Fruit fly (Drosophila melanogaster) whole organism, embryonic: ENCODE data around the gene Tep2.

Experiments used
- Antp ChIP-seq: fragments of 200-800 bp; sonication (Bioruptor generic); optimal IDR thresholded peaks from 3 replicates; lab custom pipeline; 2016; ENCODE audit warnings: missing biosample characterization, missing genetic modification characterization
- Bteb2 ChIP-seq: fragments of 200-800 bp; sonication (Bioruptor generic); optimal IDR thresholded peaks from 2 replicates; lab custom pipeline; 2016; ENCODE audit warnings: missing biosample characterization, missing genetic modification characterization
- CG10209 ChIP-seq: fragments of 200-800 bp; sonication (Bioruptor generic); optimal IDR thresholded peaks from 3 replicates; lab custom pipeline; 2017; ENCODE audit warnings: missing biosample characterization, mild to moderate bottlenecking, missing genetic modification characterization, missing genetic modification reagents
- CG10654 ChIP-seq: fragments of 200-800 bp; sonication (Bioruptor generic); optimal IDR thresholded peaks from 2 replicates; lab custom pipeline; 2016; ENCODE audit warnings: missing biosample characterization, missing genetic modification characterization
- CG12391 ChIP-seq: fragments of 200-800 bp; sonication (Bioruptor generic); optimal IDR thresholded peaks from 3 replicates; lab custom pipeline; 2018; ENCODE audit warnings: missing biosample characterization, mild to moderate bottlenecking, missing genetic modification characterization, moderate library complexity
- CG13287 ChIP-seq: fragments of 200-800 bp; sonication (Bioruptor generic); IDR thresholded peaks from 2 replicates; pipeline ENCODE4 v1.3.6; 2022; ENCODE audit warnings: missing biosample characterization, missing genetic modification characterization; ENCODE audit not compliant: partially characterized antibody
- CG13775 ChIP-seq: fragments of 200-800 bp; sonication (Bioruptor generic); optimal IDR thresholded peaks from 3 replicates; lab custom pipeline; 2017; ENCODE audit warnings: missing biosample characterization, mild to moderate bottlenecking, missing genetic modification characterization
- CG14965 ChIP-seq: fragments of 200-800 bp; sonication (Bioruptor generic); optimal IDR thresholded peaks from 2 replicates; lab custom pipeline; 2016; ENCODE audit warnings: missing biosample characterization, missing genetic modification characterization, borderline replicate concordance
- CG15011 ChIP-seq: fragments of 200-800 bp; sonication (Bioruptor generic); optimal IDR thresholded peaks from 3 replicates; lab custom pipeline; 2018; ENCODE audit warnings: missing biosample characterization, mild to moderate bottlenecking, missing genetic modification characterization
- CG15073 ChIP-seq: fragments of 200-800 bp; sonication (Bioruptor generic); optimal IDR thresholded peaks from 2 replicates; lab custom pipeline; 2016; ENCODE audit warnings: missing biosample characterization, missing genetic modification characterization
- CG16813 ChIP-seq: fragments of 200-800 bp; sonication (Bioruptor generic); IDR thresholded peaks from 3 replicates; pipeline ENCODE4 v1.3.6; 2022; ENCODE audit warnings: missing biosample characterization, missing genetic modification characterization; ENCODE audit not compliant: partially characterized antibody
- CG17361 ChIP-seq: fragments of 200-800 bp; sonication (Bioruptor generic); IDR thresholded peaks from 3 replicates; pipeline ENCODE4 v1.3.6; 2022; ENCODE audit warnings: missing biosample characterization, missing genetic modification characterization
- CG18262 ChIP-seq: fragments of 200-800 bp; optimal IDR thresholded peaks from 3 replicates; lab custom pipeline; 2019; ENCODE audit warnings: missing biosample characterization, mild to moderate bottlenecking, missing genetic modification characterization, moderate library complexity
- CG1832 ChIP-seq: fragments of 200-800 bp; sonication (Bioruptor generic); optimal IDR thresholded peaks from 2 replicates; lab custom pipeline; 2017; ENCODE audit warnings: missing biosample characterization, mild to moderate bottlenecking, missing genetic modification characterization, inconsistent platforms
- CG2199 ChIP-seq: fragments of 200-800 bp; sonication (Bioruptor generic); IDR thresholded peaks from 3 replicates; pipeline ENCODE4 v1.3.6; 2022; ENCODE audit warnings: missing biosample characterization, missing genetic modification characterization
- CG4617 ChIP-seq: fragments of 200-800 bp; sonication (Bioruptor generic); optimal IDR thresholded peaks from 3 replicates; lab custom pipeline; 2016; ENCODE audit warnings: missing biosample characterization, missing genetic modification characterization, borderline replicate concordance
- CG5180 ChIP-seq: fragments of 200-800 bp; sonication (Bioruptor generic); optimal IDR thresholded peaks from 3 replicates; lab custom pipeline; 2017; ENCODE audit warnings: missing biosample characterization, missing genetic modification characterization, mild to moderate bottlenecking, moderate library complexity, missing genetic modification reagents
- CG5245 ChIP-seq: fragments of 200-800 bp; sonication (Bioruptor generic); optimal IDR thresholded peaks from 3 replicates; lab custom pipeline; 2016; ENCODE audit warnings: missing biosample characterization, missing genetic modification characterization
- CG6854 ChIP-seq: fragments of 200-800 bp; sonication (Bioruptor generic); optimal IDR thresholded peaks from 3 replicates; lab custom pipeline; 2017; ENCODE audit warnings: missing biosample characterization, mild to moderate bottlenecking, missing genetic modification characterization
- CG8290 ChIP-seq, 3 experiments: fragments of 200-800 bp; sonication (Bioruptor generic); optimal IDR thresholded peaks; 2 replicates each; lab custom pipeline; 2016 to 2019; ENCODE audit warnings: missing biosample characterization in 3 of 3, missing genetic modification characterization in 3 of 3, mild to moderate bottlenecking in 2 of 3, moderate library complexity in 1 of 3
- CG9817 ChIP-seq: fragments of 200-800 bp; sonication (Bioruptor generic); optimal IDR thresholded peaks from 2 replicates; lab custom pipeline; 2018; ENCODE audit warnings: missing biosample characterization, mild to moderate bottlenecking, missing genetic modification characterization, moderate library complexity
- CTCF ChIP-seq: fragments of 200-800 bp; sonication (Bioruptor generic); optimal IDR thresholded peaks from 2 replicates; lab custom pipeline; 2017; ENCODE audit warnings: missing biosample characterization, mild to moderate bottlenecking, missing genetic modification characterization, moderate library complexity
- Doc2 ChIP-seq: fragments of 200-800 bp; sonication (Bioruptor generic); IDR thresholded peaks from 2 replicates; pipeline ENCODE4 v1.3.6; 2022; ENCODE audit warnings: missing biosample characterization, missing genetic modification characterization
- Fer2 ChIP-seq: fragments of 200-800 bp; sonication (Bioruptor generic); optimal IDR thresholded peaks from 2 replicates; lab custom pipeline; 2018; ENCODE audit warnings: missing biosample characterization, mild to moderate bottlenecking, missing genetic modification characterization, moderate library complexity
- HLHmδ ChIP-seq: fragments of 200-800 bp; sonication (Bioruptor generic); optimal IDR thresholded peaks from 2 replicates; lab custom pipeline; 2018; ENCODE audit warnings: missing biosample characterization, mild to moderate bottlenecking, missing genetic modification characterization, moderate library complexity
- Hmr ChIP-seq: fragments of 200-800 bp; sonication (Bioruptor generic); optimal IDR thresholded peaks from 3 replicates; lab custom pipeline; 2017; ENCODE audit warnings: mild to moderate bottlenecking, missing biosample characterization, missing genetic modification reagents, missing genetic modification characterization
- Meics ChIP-seq: fragments of 200-800 bp; sonication (Bioruptor generic); optimal IDR thresholded peaks from 2 replicates; lab custom pipeline; 2017; ENCODE audit warnings: missing biosample characterization, mild to moderate bottlenecking, missing genetic modification characterization
- Mes4 ChIP-seq: fragments of 200-800 bp; sonication (Bioruptor generic); optimal IDR thresholded peaks from 2 replicates; lab custom pipeline; 2016; ENCODE audit warnings: missing biosample characterization, missing genetic modification characterization
- Pdp1 ChIP-seq, 2 experiments: fragments of 200-800 bp; sonication (Bioruptor generic); optimal IDR thresholded peaks; 3 replicates each; lab custom pipeline; 2016; ENCODE audit warnings: missing biosample characterization in 2 of 2, missing genetic modification characterization in 2 of 2, mild to moderate bottlenecking in 1 of 2, moderate library complexity in 1 of 2
- Xbp1 ChIP-seq: fragments of 200-800 bp; sonication (Bioruptor generic); optimal IDR thresholded peaks from 3 replicates; lab custom pipeline; 2016; ENCODE audit warnings: missing biosample characterization, mild to moderate bottlenecking, missing genetic modification characterization
- Xrp1 ChIP-seq: fragments of 200-800 bp; sonication (Bioruptor generic); IDR thresholded peaks from 2 replicates; pipeline ENCODE4 v1.3.6; 2022; ENCODE audit warnings: missing biosample characterization, missing genetic modification characterization
- ab ChIP-seq: fragments of 200-800 bp; sonication (Bioruptor generic); optimal IDR thresholded peaks from 2 replicates; lab custom pipeline; 2016; ENCODE audit warnings: missing biosample characterization, missing genetic modification characterization
- bab2 ChIP-seq: fragments of 200-800 bp; sonication (Bioruptor generic); optimal IDR thresholded peaks from 2 replicates; lab custom pipeline; 2016; ENCODE audit warnings: missing biosample characterization, missing genetic modification characterization
- bbx ChIP-seq: fragments of 200-800 bp; sonication (Bioruptor generic); IDR thresholded peaks from 2 replicates; pipeline ENCODE4 v1.3.6; 2022; ENCODE audit warnings: missing biosample characterization, missing genetic modification characterization; ENCODE audit not compliant: partially characterized antibody
- bcd ChIP-seq: fragments of 200-800 bp; sonication (Bioruptor generic); optimal IDR thresholded peaks from 2 replicates; lab custom pipeline; 2017; ENCODE audit warnings: missing biosample characterization, mild to moderate bottlenecking, missing genetic modification characterization
- dpn ChIP-seq, 2 experiments: fragments of 200-800 bp; sonication (Bioruptor generic); optimal IDR thresholded peaks; 3 replicates each; lab custom pipeline; 2016; ENCODE audit warnings: missing biosample characterization in 2 of 2, missing genetic modification characterization in 2 of 2
- emc ChIP-seq: fragments of 200-800 bp; sonication (Bioruptor generic); optimal IDR thresholded peaks from 2 replicates; lab custom pipeline; 2016; ENCODE audit warnings: missing biosample characterization, missing genetic modification characterization
- ems ChIP-seq: fragments of 200-800 bp; sonication (Bioruptor generic); optimal IDR thresholded peaks from 3 replicates; lab custom pipeline; 2016; ENCODE audit warnings: missing biosample characterization, missing genetic modification characterization
- en ChIP-seq: fragments of 200-800 bp; sonication (Bioruptor generic); optimal IDR thresholded peaks from 2 replicates; lab custom pipeline; 2016; ENCODE audit warnings: missing biosample characterization, missing genetic modification characterization
- eyg ChIP-seq: fragments of 200-800 bp; sonication (Bioruptor generic); optimal IDR thresholded peaks from 3 replicates; lab custom pipeline; 2016; ENCODE audit warnings: missing biosample characterization, missing genetic modification characterization
- gem ChIP-seq: fragments of 200-800 bp; sonication (Bioruptor generic); optimal IDR thresholded peaks from 2 replicates; lab custom pipeline; 2019; ENCODE audit warnings: missing biosample characterization, mild to moderate bottlenecking, missing genetic modification characterization, moderate library complexity
- gsb ChIP-seq: fragments of 200-800 bp; sonication (Bioruptor generic); IDR thresholded peaks from 2 replicates; pipeline ENCODE4 v1.3.6; 2022; ENCODE audit warnings: missing biosample characterization, missing genetic modification characterization
- ken ChIP-seq: fragments of 200-800 bp; sonication (Bioruptor generic); IDR thresholded peaks from 3 replicates; pipeline ENCODE4 v1.3.6; 2022; ENCODE audit warnings: missing biosample characterization, missing genetic modification characterization
- lab ChIP-seq: fragments of 200-800 bp; sonication (Bioruptor generic); optimal IDR thresholded peaks from 3 replicates; lab custom pipeline; 2017; ENCODE audit warnings: missing biosample characterization, missing genetic modification characterization, mild to moderate bottlenecking, moderate library complexity, missing genetic modification reagents
- lmd ChIP-seq: fragments of 200-800 bp; sonication (Bioruptor generic); IDR thresholded peaks from 2 replicates; pipeline ENCODE4 v1.3.6; 2022; ENCODE audit warnings: missing biosample characterization, missing genetic modification characterization
- sisA ChIP-seq: fragments of 200-800 bp; sonication (Bioruptor generic); IDR thresholded peaks from 2 replicates; pipeline ENCODE4 v1.3.6; 2022; ENCODE audit warnings: missing biosample characterization, missing genetic modification characterization
- vfl ChIP-seq: fragments of 200-800 bp; sonication (Bioruptor generic); optimal IDR thresholded peaks from 2 replicates; lab custom pipeline; 2016; ENCODE audit warnings: missing biosample characterization, missing genetic modification characterization
- zen2 ChIP-seq: fragments of 200-800 bp; sonication (Bioruptor generic); IDR thresholded peaks from 3 replicates; pipeline ENCODE4 v1.3.6; 2022; ENCODE audit warnings: missing biosample characterization, missing genetic modification characterization; ENCODE audit not compliant: partially characterized antibody
- zfh2 ChIP-seq: fragments of 200-800 bp; sonication (Bioruptor generic); optimal IDR thresholded peaks from 2 replicates; lab custom pipeline; 2016; ENCODE audit warnings: missing biosample characterization, missing genetic modification characterization

The Tep2 gene

dm6 chr2L:7702383-7703188, 1.2 kb upstream of the Tep2 start, which contains the start of gene Tep3 (continued):
- TF ChIP-seq CG14965 (GFP tag; lab: Kevin White, UChicago), result no peak
- TF ChIP-seq Doc2 (GFP tag; lab: Robert Waterston, UW), result no peak
- TF ChIP-seq eyg (GFP tag; lab: Kevin White, UChicago), result no peak
- peak; percentile 28 for TF ChIP-seq Xbp1
- no peak for TF ChIP-seq Fer2 (tag; lab: Kevin White, UChicago)
- peak; percentile 35 for TF ChIP-seq Hmr (GFP tag; lab: Kevin White, UChicago)
- peak; percentile 41 for TF ChIP-seq bcd (GFP tag; lab: Kevin White, UChicago)
- TF ChIP-seq CG1832 (GFP tag; lab: Kevin White, UChicago), result peak; percentile 37
- TF ChIP-seq CG2199 (GFP tag; lab: Robert Waterston, UW), result peak; percentile 24; the same call in 1 of the 3 replicates
- TF ChIP-seq en (GFP tag; lab: Kevin White, UChicago), result no peak
- no peak for TF ChIP-seq sisA (GFP tag; lab: Robert Waterston, UW)
- TF ChIP-seq CG8290 (GFP tag; optimal IDR thresholded peaks at IDR 0.05; lab: Kevin White, UChicago), result no peak
- peak in 1 of 2 experiments; percentile 55 for TF ChIP-seq CG8290 (tag; optimal IDR thresholded peaks at IDR 0.05; lab: Kevin White, UChicago)
- no peak for TF ChIP-seq emc (GFP tag; lab: Kevin White, UChicago)
- peak in 1 of 2 experiments; percentile 24 for TF ChIP-seq Pdp1 (GFP tag; optimal IDR thresholded peaks at IDR 0.05; lab: Kevin White, UChicago)
- TF ChIP-seq gsb (GFP tag; lab: Robert Waterston, UW), result no peak
- peak; percentile 20 for TF ChIP-seq Antp (GFP tag; lab: Kevin White, UChicago)
- no peak for TF ChIP-seq CG16813 (GFP tag; lab: Robert Waterston, UW)
- peak; percentile 14 for TF ChIP-seq CG9817 (tag; lab: Kevin White, UChicago)
- no peak for TF ChIP-seq Mes4 (GFP tag; lab: Kevin White, UChicago)
- TF ChIP-seq CG10209, result peak; percentile 31
- no peak for TF ChIP-seq ken (GFP tag; lab: Robert Waterston, UW)
- TF ChIP-seq CG15073 (GFP tag; lab: Kevin White, UChicago), result no peak
- no peak for TF ChIP-seq CG18262
- TF ChIP-seq vfl (GFP tag; lab: Kevin White, UChicago), result no peak
- TF ChIP-seq dpn (GFP tag; optimal IDR thresholded peaks at IDR 0.05; lab: Kevin White, UChicago), result peak; percentile 40 to 43
- TF ChIP-seq Xrp1 (GFP tag; lab: Robert Waterston, UW), result no peak; the same call in 1 of the 2 replicates
- TF ChIP-seq CG10654 (GFP tag; lab: Kevin White, UChicago), result no peak
- no peak for TF ChIP-seq CG4617
- peak; percentile 24 for TF ChIP-seq Meics (GFP tag; lab: Kevin White, UChicago)
- peak; percentile 24 for TF ChIP-seq bab2
- peak; percentile 26; the same call in 1 of the 2 replicates for TF ChIP-seq bbx
- no peak for TF ChIP-seq CG17361 (GFP tag; lab: Robert Waterston, UW)
- TF ChIP-seq Bteb2 (GFP tag; lab: Kevin White, UChicago), result peak; percentile 15
- no peak for TF ChIP-seq ab (GFP tag; lab: Kevin White, UChicago)
- TF ChIP-seq HLHmδ (GFP tag; lab: Kevin White, UChicago), result no peak
- no peak for TF ChIP-seq CG12391 (tag; lab: Kevin White, UChicago)
- TF ChIP-seq CG6854 (GFP tag; lab: Kevin White, UChicago), result no peak
- peak; percentile 53 for TF ChIP-seq gem (tag; lab: Kevin White, UChicago)
- no peak for TF ChIP-seq CG13775 (GFP tag; lab: Kevin White, UChicago)
- TF ChIP-seq CG13287, result peak; percentile 31; the same call in 1 of the 2 replicates
- TF ChIP-seq lab (GFP tag; lab: Kevin White, UChicago), result peak; percentile 36
- TF ChIP-seq lmd (GFP tag; lab: Robert Waterston, UW), result no peak
- peak; percentile 11 for TF ChIP-seq CG5245 (GFP tag; lab: Kevin White, UChicago)
- TF ChIP-seq ems, result no peak
- peak; percentile 61 for TF ChIP-seq CTCF
- TF ChIP-seq zfh2, result peak; percentile 15
- TF ChIP-seq CG5180 (GFP tag; lab: Kevin White, UChicago), result no peak
- TF ChIP-seq zen2 (GFP tag; lab: Robert Waterston, UW), result no peak
- no peak for TF ChIP-seq CG15011 (GFP tag; lab: Kevin White, UChicago)
